Worm (Caenorhabditis elegans): ENCODE data around the gene eif-3.K.

- TF ChIP-seq unc-62 (GFP tag; optimal IDR thresholded peaks at IDR 0.05) (no peak), B0035.1 (tag; optimal IDR thresholded peaks at IDR 0.05) (no peak), lsy-27 (tag; optimal IDR thresholded peaks at IDR 0.05; ENCODE audit: borderline replicate concordance, insufficient read depth) (no peak), sdz-38 (tag; optimal IDR thresholded peaks at IDR 0.05) (no peak), C06A6.2 (GFP tag; conservative IDR thresholded peaks at IDR 0.05) (no peak)
Observed at ce11 chrV:12949607-12950006, 4.2 kb upstream of the eif-3.K start, which contains the start of gene T16G1.13.

Measured in whole organism, young adult.